Worm (Caenorhabditis elegans): ENCODE measurements around the gene F54D12.2.
"Not testable (repeated sequence)": the region's sequence is repeated elsewhere in the genome, so short reads cannot be mapped to it uniquely, and the experiment has no call there.

Gene F54D12.2

DNA sequence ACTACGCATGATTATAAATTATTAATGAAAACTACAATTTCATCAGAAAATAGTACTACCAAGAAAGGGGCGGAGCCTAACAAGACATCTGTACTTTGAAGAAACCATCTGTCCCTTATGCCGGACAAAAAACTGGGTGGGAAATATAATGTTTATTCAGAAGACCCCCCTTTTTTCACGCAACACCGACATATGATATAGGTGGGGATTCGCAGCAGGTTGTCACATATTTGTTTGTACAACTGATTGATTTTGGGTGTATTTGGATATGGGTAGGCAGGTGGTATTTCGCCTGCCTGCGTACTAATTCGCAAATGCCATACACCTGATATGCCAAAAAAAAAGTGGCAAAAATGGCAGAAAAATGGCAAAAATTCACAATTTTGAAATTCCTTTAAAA, 25.2 kb downstream of the F54D12.2 start, which contains the start of gene Y51H7C.10:
Gene Y51H7C.10, minus strand, starts transcription at position 101 of the 400 bp plus-strand sequence.
- TF ChIP-seq dao-5 (tag; optimal IDR thresholded peaks at IDR 0.05): no peak
- TF ChIP-seq him-1 (tag; optimal IDR thresholded peaks at IDR 0.05): no peak
- TF ChIP-seq W03F9.2 (tag; optimal IDR thresholded peaks at IDR 0.05): no peak

DNA sequence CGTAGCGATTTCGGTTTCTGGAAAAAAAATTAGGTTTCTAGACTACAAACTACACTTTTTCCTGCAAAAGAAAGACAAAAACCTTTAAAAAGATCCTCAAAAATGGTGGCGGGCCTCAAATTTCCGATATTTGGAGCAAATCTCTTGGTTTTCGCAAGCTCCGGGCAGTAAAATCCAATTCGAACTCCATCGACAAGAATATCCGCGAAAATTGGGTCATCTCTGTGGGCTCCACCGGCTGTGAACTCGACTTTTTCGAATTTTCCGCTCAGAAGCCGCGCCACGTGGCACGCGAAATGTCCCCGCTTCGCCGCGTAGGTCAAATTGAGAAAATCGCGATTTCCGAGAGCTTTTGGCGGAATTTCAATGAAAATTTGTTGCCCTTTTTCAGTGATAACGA, 38.2 kb downstream of the F54D12.2 start:
- no peak for TF ChIP-seq dao-5 (tag; optimal IDR thresholded peaks at IDR 0.05)
- TF ChIP-seq him-1 (tag; optimal IDR thresholded peaks at IDR 0.05): no peak
- no peak for TF ChIP-seq W03F9.2 (tag; optimal IDR thresholded peaks at IDR 0.05)

- TF ChIP-seq W03F9.2 (tag; optimal IDR thresholded peaks at IDR 0.05) (no peak), him-1 (tag; optimal IDR thresholded peaks at IDR 0.05) (no peak), dao-5 (tag; optimal IDR thresholded peaks at IDR 0.05) (no peak)
These were observed 39.2 kb downstream of the F54D12.2 start, which contains the start of gene nol-6 for ce11 chrII:1437449-1438335. Gene nol-6, minus strand, starts transcription at chrII:1437499.

DNA sequence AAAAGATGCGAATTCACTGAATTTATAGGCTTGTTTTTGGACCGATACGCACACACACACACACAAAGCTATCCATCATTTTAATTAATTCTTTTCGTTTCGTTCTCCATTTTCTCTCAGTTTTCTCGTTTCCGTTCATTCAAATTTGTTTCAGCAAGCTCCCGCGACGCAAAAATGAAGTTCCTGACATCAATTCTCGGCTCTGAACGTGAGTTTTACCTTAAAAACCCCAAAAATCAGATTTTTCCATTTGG, 39.8 kb downstream of the F54D12.2 start, which contains the start of gene Y51H7C.3:
Gene Y51H7C.3, plus strand, starts transcription at position 155 of the 254 bp plus-strand sequence.
- TF ChIP-seq dao-5 (tag; optimal IDR thresholded peaks at IDR 0.05) (no peak), him-1 (tag; optimal IDR thresholded peaks at IDR 0.05) (no peak), W03F9.2 (tag; optimal IDR thresholded peaks at IDR 0.05) (no peak)

DNA sequence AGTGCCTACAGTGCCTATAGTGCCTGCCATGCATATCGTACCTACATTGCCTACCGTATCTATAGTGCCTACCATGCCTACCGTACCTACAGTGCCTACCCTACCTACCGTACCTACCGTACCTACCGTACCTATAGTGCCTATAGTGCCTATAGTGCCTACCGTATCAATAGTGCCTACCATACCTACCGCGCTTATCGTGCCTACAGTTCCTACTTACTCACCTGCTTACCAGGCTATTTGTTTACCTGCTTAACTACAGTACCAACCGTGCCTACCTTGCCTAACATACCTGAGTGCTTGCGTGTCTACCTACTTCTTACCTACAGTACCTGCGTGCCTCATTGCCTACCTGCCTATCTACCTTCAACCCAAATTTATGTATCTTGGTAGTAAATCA, 43.0 kb downstream of the F54D12.2 start:
- no peak for TF ChIP-seq dao-5 (tag; optimal IDR thresholded peaks at IDR 0.05)
- no peak for TF ChIP-seq W03F9.2 (tag; optimal IDR thresholded peaks at IDR 0.05)
- TF ChIP-seq him-1 (tag; optimal IDR thresholded peaks at IDR 0.05): no peak

ce11 chrII:1444911-1445310, 46.4 kb downstream of the F54D12.2 start, which contains the start of gene scl-17:
Gene scl-17, plus strand, starts transcription at chrII:1445211.
- TF ChIP-seq W03F9.2 (tag; optimal IDR thresholded peaks at IDR 0.05) (no peak), dao-5 (tag; optimal IDR thresholded peaks at IDR 0.05) (no peak), him-1 (tag; optimal IDR thresholded peaks at IDR 0.05) (no peak)

- not testable (repeated sequence) for TF ChIP-seq W03F9.2, dao-5, him-1 (tag; optimal IDR thresholded peaks at IDR 0.05)
These were observed 48.3 kb downstream of the F54D12.2 start, which contains the start of gene Y51H7C.12 for ce11 chrII:1446696-1447293. Gene Y51H7C.12, minus strand, starts transcription at chrII:1446746.
